Fruit fly (Drosophila melanogaster) whole organism, embryonic: ENCODE data around the gene CG9471.

Source experiments
- Abd-B ChIP-seq: fragments of 200-800 bp; sonication (Bioruptor generic); optimal IDR thresholded peaks from 2 replicates; lab custom pipeline; 2018; ENCODE audit warnings: missing biosample characterization, mild to moderate bottlenecking, missing genetic modification characterization, moderate library complexity
- CG10267 ChIP-seq: fragments of 200-800 bp; sonication (Bioruptor generic); optimal IDR thresholded peaks from 2 replicates; lab custom pipeline; 2018; ENCODE audit warnings: missing biosample characterization, mild to moderate bottlenecking, missing genetic modification characterization, moderate library complexity
- CG10321 ChIP-seq: fragments of 200-800 bp; sonication (Bioruptor generic); IDR thresholded peaks from 2 replicates; pipeline ENCODE4 v1.3.6; 2022; ENCODE audit warnings: missing biosample characterization, missing genetic modification characterization
- CG12769 ChIP-seq: fragments of 200-800 bp; sonication (Bioruptor generic); optimal IDR thresholded peaks from 2 replicates; lab custom pipeline; 2019; ENCODE audit warnings: missing biosample characterization, mild to moderate bottlenecking, missing genetic modification characterization, moderate library complexity
- CG30403 ChIP-seq: fragments of 200-800 bp; sonication (Bioruptor generic); optimal IDR thresholded peaks from 3 replicates; lab custom pipeline; 2016; ENCODE audit warnings: missing biosample characterization, missing genetic modification characterization
- CG33557 ChIP-seq: fragments of 200-800 bp; sonication (Bioruptor generic); optimal IDR thresholded peaks from 2 replicates; lab custom pipeline; 2019; ENCODE audit warnings: missing biosample characterization, mild to moderate bottlenecking, missing genetic modification characterization, moderate library complexity
- CG3847 ChIP-seq: fragments of 200-800 bp; sonication (Bioruptor generic); IDR thresholded peaks from 2 replicates; pipeline ENCODE4 v1.3.6; 2022; ENCODE audit warnings: missing biosample characterization, missing genetic modification characterization
- CG4328 ChIP-seq: fragments of 200-800 bp; sonication (Bioruptor generic); optimal IDR thresholded peaks from 3 replicates; lab custom pipeline; 2017; ENCODE audit warnings: missing biosample characterization, missing genetic modification reagents, missing genetic modification characterization
- CG43689 ChIP-seq: fragments of 200-800 bp; sonication (Bioruptor generic); IDR thresholded peaks from 2 replicates; pipeline ENCODE4 v1.3.6; 2022; ENCODE audit warnings: missing biosample characterization, missing genetic modification characterization
- CG5953 ChIP-seq: fragments of 200-800 bp; sonication (Bioruptor generic); IDR thresholded peaks from 2 replicates; pipeline ENCODE4 v1.3.6; 2022; ENCODE audit warnings: missing biosample characterization, missing genetic modification characterization
- CG8388 ChIP-seq: fragments of 200-800 bp; sonication (Bioruptor generic); optimal IDR thresholded peaks from 2 replicates; lab custom pipeline; 2019; ENCODE audit warnings: missing biosample characterization, mild to moderate bottlenecking, missing genetic modification characterization, moderate library complexity
- E2f2 ChIP-seq: fragments of 200-800 bp; sonication (Bioruptor generic); IDR thresholded peaks from 2 replicates; pipeline ENCODE4 v1.3.6; 2022; ENCODE audit warnings: missing biosample characterization, missing genetic modification characterization
- Elba2 ChIP-seq: fragments of 200-800 bp; sonication (Bioruptor generic); optimal IDR thresholded peaks from 3 replicates; lab custom pipeline; 2016; ENCODE audit warnings: missing biosample characterization, missing genetic modification characterization
- HLH54F ChIP-seq: fragments of 200-800 bp; sonication (Bioruptor generic); optimal IDR thresholded peaks from 3 replicates; lab custom pipeline; 2016; ENCODE audit warnings: missing biosample characterization, missing genetic modification characterization
- HmgZ ChIP-seq: fragments of 200-800 bp; sonication (Bioruptor generic); optimal IDR thresholded peaks from 2 replicates; lab custom pipeline; 2018; ENCODE audit warnings: missing biosample characterization, mild to moderate bottlenecking, missing genetic modification characterization
- Lhr ChIP-seq: fragments of 200-800 bp; sonication (Bioruptor generic); optimal IDR thresholded peaks from 3 replicates; lab custom pipeline; 2017; ENCODE audit warnings: mild to moderate bottlenecking, missing biosample characterization, missing genetic modification reagents, missing genetic modification characterization
- MTF-1 ChIP-seq: fragments of 200-800 bp; sonication (Bioruptor generic); optimal IDR thresholded peaks from 2 replicates; lab custom pipeline; 2018; ENCODE audit warnings: missing biosample characterization, mild to moderate bottlenecking, missing genetic modification characterization, borderline replicate concordance
- Myb ChIP-seq: fragments of 200-800 bp; sonication (Bioruptor generic); optimal IDR thresholded peaks from 2 replicates; lab custom pipeline; 2016; ENCODE audit warnings: missing biosample characterization, missing genetic modification characterization
- Nf-YC ChIP-seq: fragments of 200-800 bp; optimal IDR thresholded peaks from 3 replicates; lab custom pipeline; 2019; ENCODE audit warnings: missing biosample characterization, mild to moderate bottlenecking, missing genetic modification characterization, moderate library complexity
- Rx ChIP-seq: fragments of 200-800 bp; sonication (Bioruptor generic); IDR thresholded peaks from 2 replicates; pipeline ENCODE4 v1.3.6; 2022; ENCODE audit warnings: missing biosample characterization, missing genetic modification characterization
- Ssrp ChIP-seq: fragments of 200-800 bp; sonication (Bioruptor generic); optimal IDR thresholded peaks from 2 replicates; lab custom pipeline; 2018; ENCODE audit warnings: missing biosample characterization, mild to moderate bottlenecking, missing genetic modification characterization, moderate library complexity
- Trl ChIP-seq, 3 experiments: fragments of >200 bp in 2 of 3; fragments of 200-800 bp in 1 of 3; sonication (Bioruptor generic) in 1 of 3; optimal IDR thresholded peaks; 2 replicates in 1 of 3; 3 replicates in 2 of 3; lab custom pipeline; 2016 to 2017; ENCODE audit warnings: missing biosample characterization in 1 of 3, missing genetic modification characterization in 1 of 3
- Xrp1 ChIP-seq: fragments of 200-800 bp; sonication (Bioruptor generic); IDR thresholded peaks from 2 replicates; pipeline ENCODE4 v1.3.6; 2022; ENCODE audit warnings: missing biosample characterization, missing genetic modification characterization
- aop ChIP-seq: fragments of 200-800 bp; sonication (Bioruptor generic); IDR thresholded peaks from 2 replicates; pipeline ENCODE4 v1.3.6; 2022; ENCODE audit warnings: missing biosample characterization, missing genetic modification characterization
- ase ChIP-seq: fragments of 200-800 bp; sonication (Bioruptor generic); IDR thresholded peaks from 3 replicates; pipeline ENCODE4 v1.3.6; 2022; ENCODE audit warnings: missing biosample characterization, missing genetic modification characterization
- ato ChIP-seq: fragments of 200-800 bp; sonication (Bioruptor generic); IDR thresholded peaks from 2 replicates; pipeline ENCODE4 v1.3.6; 2022; ENCODE audit warnings: missing biosample characterization, missing genetic modification characterization; ENCODE audit not compliant: partially characterized antibody
- bab2 ChIP-seq: fragments of 200-800 bp; sonication (Bioruptor generic); optimal IDR thresholded peaks from 2 replicates; lab custom pipeline; 2016; ENCODE audit warnings: missing biosample characterization, missing genetic modification characterization
- bsh ChIP-seq, 2 experiments: fragments of 200-800 bp; sonication (Bioruptor generic); optimal IDR thresholded peaks; 2 replicates each; lab custom pipeline; 2017 to 2018; ENCODE audit warnings: mild to moderate bottlenecking in 2 of 2, missing biosample characterization in 2 of 2, missing genetic modification characterization in 2 of 2, moderate library complexity in 1 of 2
- btn ChIP-seq: fragments of 200-800 bp; sonication (Bioruptor generic); optimal IDR thresholded peaks from 2 replicates; lab custom pipeline; 2016; ENCODE audit warnings: missing biosample characterization, missing genetic modification characterization
- cas ChIP-seq: fragments of 200-800 bp; sonication (Bioruptor generic); IDR thresholded peaks from 2 replicates; pipeline ENCODE4 v1.3.6; 2022; ENCODE audit warnings: missing biosample characterization, missing genetic modification characterization
- cato ChIP-seq: fragments of 200-800 bp; sonication (Bioruptor generic); optimal IDR thresholded peaks from 2 replicates; lab custom pipeline; 2016; ENCODE audit warnings: missing biosample characterization, missing genetic modification characterization, borderline replicate concordance
- chn ChIP-seq: fragments of 200-800 bp; sonication (Bioruptor generic); optimal IDR thresholded peaks from 2 replicates; lab custom pipeline; 2016; ENCODE audit warnings: missing biosample characterization, missing genetic modification characterization
- dm ChIP-seq: fragments of 200-800 bp; sonication (Bioruptor generic); optimal IDR thresholded peaks from 3 replicates; lab custom pipeline; 2016; ENCODE audit warnings: missing biosample characterization, missing genetic modification characterization
- dysf ChIP-seq: fragments of 200-800 bp; sonication (Bioruptor generic); IDR thresholded peaks from 3 replicates; pipeline ENCODE4 v1.3.6; 2022; ENCODE audit warnings: missing biosample characterization, missing genetic modification characterization
- h ChIP-seq: fragments of >200 bp; optimal IDR thresholded peaks from 2 replicates; lab custom pipeline; 2017
- ham ChIP-seq: fragments of 200-800 bp; sonication (Bioruptor generic); IDR thresholded peaks from 2 replicates; pipeline ENCODE4 v1.3.6; 2022; ENCODE audit warnings: missing biosample characterization, missing genetic modification characterization
- hkb ChIP-seq, 2 experiments: fragments of 200-800 bp in 1 of 2; fragments of >200 bp in 1 of 2; sonication (Bioruptor generic) in 1 of 2; IDR thresholded peaks in 1 of 2; optimal IDR thresholded peaks in 1 of 2; 2 replicates each; pipeline versions ENCODE4 v1.3.6 to Lab custom; 2017 to 2022; ENCODE audit warnings: missing biosample characterization in 1 of 2, missing genetic modification characterization in 1 of 2
- insv ChIP-seq, 2 experiments: fragments of 200-800 bp; sonication (Bioruptor generic); optimal IDR thresholded peaks; 3 replicates each; lab custom pipeline; 2016 to 2018; ENCODE audit warnings: missing biosample characterization in 2 of 2, missing genetic modification characterization in 2 of 2
- ken ChIP-seq: fragments of 200-800 bp; sonication (Bioruptor generic); IDR thresholded peaks from 3 replicates; pipeline ENCODE4 v1.3.6; 2022; ENCODE audit warnings: missing biosample characterization, missing genetic modification characterization
- klu ChIP-seq: fragments of 200-800 bp; sonication (Bioruptor generic); IDR thresholded peaks from 2 replicates; pipeline ENCODE4 v1.3.6; 2022; ENCODE audit warnings: missing biosample characterization, missing genetic modification characterization
- odd ChIP-seq: fragments of 200-800 bp; sonication (Bioruptor generic); optimal IDR thresholded peaks from 2 replicates; lab custom pipeline; 2017; ENCODE audit warnings: missing biosample characterization, mild to moderate bottlenecking, missing genetic modification characterization
- onecut ChIP-seq: fragments of 200-800 bp; sonication (Bioruptor generic); IDR thresholded peaks from 2 replicates; pipeline ENCODE4 v1.3.6; 2022; ENCODE audit warnings: missing biosample characterization, missing genetic modification characterization
- pfk ChIP-seq: fragments of 200-800 bp; sonication (Bioruptor generic); optimal IDR thresholded peaks from 2 replicates; lab custom pipeline; 2018; ENCODE audit warnings: missing biosample characterization, mild to moderate bottlenecking, missing genetic modification characterization, moderate library complexity
- prd ChIP-seq, 3 experiments: fragments of >200 bp in 2 of 3; fragments of 200-800 bp in 1 of 3; sonication (Bioruptor generic) in 1 of 3; optimal IDR thresholded peaks in 2 of 3; IDR thresholded peaks in 1 of 3; 2 replicates in 2 of 3; 3 replicates in 1 of 3; pipeline versions ENCODE4 v1.3.6 to Lab custom; 2017 to 2022; ENCODE audit warnings: missing biosample characterization in 1 of 3, missing genetic modification characterization in 1 of 3
- repo ChIP-seq: fragments of 200-800 bp; sonication (Bioruptor generic); optimal IDR thresholded peaks from 2 replicates; lab custom pipeline; 2016; ENCODE audit warnings: missing biosample characterization, missing genetic modification characterization
- tio ChIP-seq: fragments of 200-800 bp; sonication (Bioruptor generic); optimal IDR thresholded peaks from 2 replicates; lab custom pipeline; 2017; ENCODE audit warnings: missing biosample characterization, missing genetic modification characterization, inconsistent platforms
- twi ChIP-seq: fragments of 200-800 bp; optimal IDR thresholded peaks from 2 replicates; lab custom pipeline; 2019; ENCODE audit warnings: missing biosample characterization, mild to moderate bottlenecking, missing genetic modification characterization, moderate library complexity
- yki ChIP-seq: fragments of >200 bp; optimal IDR thresholded peaks from 3 replicates; lab custom pipeline; 2018
- z ChIP-seq: fragments of 200-800 bp; sonication (Bioruptor generic); IDR thresholded peaks from 3 replicates; pipeline ENCODE4 v1.3.6; 2022; ENCODE audit warnings: missing biosample characterization, missing genetic modification characterization

The CG9471 gene

DNA sequence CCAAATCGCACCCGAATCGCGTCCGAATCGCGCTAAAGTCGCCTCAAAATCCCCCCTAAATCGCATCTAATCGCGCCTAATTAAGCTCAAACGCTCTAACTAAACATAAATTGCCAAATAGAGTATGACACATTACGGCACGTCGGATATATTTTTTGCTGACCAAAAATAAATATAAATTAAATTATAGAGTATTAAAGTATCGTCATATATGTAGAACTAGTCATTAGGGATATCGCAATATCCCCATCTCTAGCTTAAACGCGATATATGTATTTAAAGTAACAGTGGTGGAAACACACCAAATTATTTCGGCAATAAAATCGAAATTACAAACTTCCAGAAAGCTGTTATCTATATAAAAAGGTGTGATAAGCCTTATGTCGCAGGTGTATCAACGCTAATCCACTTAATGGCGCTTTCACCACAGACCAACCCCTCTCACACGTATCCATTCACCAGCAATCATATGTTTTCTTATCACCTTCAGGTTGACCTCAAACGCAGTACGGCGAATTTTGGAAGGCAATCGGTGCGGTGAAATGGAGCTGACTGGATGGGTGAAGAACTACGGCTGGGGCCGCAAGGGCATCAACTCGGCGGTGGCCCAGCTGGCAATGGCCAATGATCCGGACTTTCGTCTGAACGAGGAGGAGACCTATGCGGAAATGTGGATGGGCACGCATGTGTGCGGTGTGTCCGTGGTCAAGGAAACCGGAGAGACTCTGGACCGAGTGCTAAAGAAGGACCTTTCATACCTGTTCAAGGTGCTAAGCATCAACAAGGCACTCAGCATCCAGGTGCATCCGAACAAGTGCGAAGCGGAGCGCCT is 11.8 kb downstream of the CG9471 start, which contains the start of gene Mpi (continued):
- no peak for TF ChIP-seq Abd-B (GFP tag; lab: Kevin White, UChicago)
- TF ChIP-seq CG12769 (tag; lab: Kevin White, UChicago) = no peak
- TF ChIP-seq Elba2 (GFP tag; lab: Kevin White, UChicago) = no peak
- TF ChIP-seq btn (GFP tag; lab: Kevin White, UChicago) = no peak
- no peak for TF ChIP-seq klu (GFP tag; lab: Robert Waterston, UW)
- peak; percentile 37 for TF ChIP-seq HmgZ (tag; lab: Kevin White, UChicago)
- TF ChIP-seq tio = no peak
- no peak for TF ChIP-seq HLH54F (GFP tag; lab: Kevin White, UChicago)
- no peak for TF ChIP-seq CG8388
- no peak for TF ChIP-seq Nf-YC (tag; lab: Kevin White, UChicago)
- TF ChIP-seq Lhr (GFP tag; lab: Kevin White, UChicago) = no peak
- no peak for TF ChIP-seq insv (GFP tag; optimal IDR thresholded peaks at IDR 0.05; lab: Kevin White, UChicago)
- no peak for TF ChIP-seq Myb (GFP tag; lab: Kevin White, UChicago)
- TF ChIP-seq chn (GFP tag; lab: Kevin White, UChicago) = no peak
- no peak for TF ChIP-seq pfk (GFP tag; lab: Kevin White, UChicago)
- no peak for TF ChIP-seq h
- TF ChIP-seq CG3847 (GFP tag; lab: Robert Waterston, UW) = no peak
- TF ChIP-seq yki = no peak
- no peak for TF ChIP-seq ken (GFP tag; lab: Robert Waterston, UW)
- no peak for TF ChIP-seq Ssrp (tag; lab: Kevin White, UChicago)
- no peak for TF ChIP-seq MTF-1 (GFP tag; lab: Kevin White, UChicago)
- no peak for TF ChIP-seq cas
- peak; percentile 49; the same call in 1 of the 2 replicates for TF ChIP-seq Xrp1 (GFP tag; lab: Robert Waterston, UW)
- TF ChIP-seq Rx (GFP tag; lab: Robert Waterston, UW) = no peak
- TF ChIP-seq Trl (optimal IDR thresholded peaks at IDR 0.05; lab: Kevin White, UChicago) = no peak
- TF ChIP-seq Trl (GFP tag; optimal IDR thresholded peaks at IDR 0.05; lab: Kevin White, UChicago) = no peak
- peak; percentile 46; the same call in 1 of the 2 replicates for TF ChIP-seq E2f2
- no peak for TF ChIP-seq CG10321
- peak in 1 of 2 experiments; percentile 42 for TF ChIP-seq bsh (GFP tag; optimal IDR thresholded peaks at IDR 0.05; lab: Kevin White, UChicago)
- TF ChIP-seq hkb (optimal IDR thresholded peaks at IDR 0.05; lab: Kevin White, UChicago) = no peak
- TF ChIP-seq hkb (GFP tag; IDR thresholded peaks at IDR 0.05; lab: Robert Waterston, UW) = 0 out of 2 replicates have a peak, but pooled peaks have one; percentile 25
- no peak for TF ChIP-seq ham (GFP tag; lab: Robert Waterston, UW)
- no peak for TF ChIP-seq ase (GFP tag; lab: Robert Waterston, UW)
- TF ChIP-seq CG43689 (GFP tag; lab: Robert Waterston, UW) = no peak
- TF ChIP-seq prd (optimal IDR thresholded peaks at IDR 0.05; lab: Kevin White, UChicago) = no peak
- 0 out of 3 replicates have a peak, but pooled peaks have one; percentile 15 for TF ChIP-seq prd (GFP tag; IDR thresholded peaks at IDR 0.05; lab: Robert Waterston, UW)
- TF ChIP-seq CG5953 (GFP tag; lab: Robert Waterston, UW) = no peak
- TF ChIP-seq CG30403 = peak; percentile 18
- no peak for TF ChIP-seq twi (tag; lab: Kevin White, UChicago)
- no peak for TF ChIP-seq aop (GFP tag; lab: Robert Waterston, UW)
- TF ChIP-seq cato (GFP tag; lab: Kevin White, UChicago) = no peak
- no peak for TF ChIP-seq z (GFP tag; lab: Robert Waterston, UW)
- peak; percentile 17; the same call in 1 of the 3 replicates for TF ChIP-seq dysf (GFP tag; lab: Robert Waterston, UW)
- no peak for TF ChIP-seq bab2 (GFP tag; lab: Kevin White, UChicago)
- peak; percentile 48 for TF ChIP-seq CG10267
- no peak for TF ChIP-seq CG33557 (GFP tag; lab: Kevin White, UChicago)
- no peak for TF ChIP-seq odd
- TF ChIP-seq ato (GFP tag; lab: Robert Waterston, UW) = 0 out of 2 replicates have a peak, but pooled peaks have one; percentile 45
- no peak for TF ChIP-seq repo
- no peak for TF ChIP-seq onecut (GFP tag; lab: Robert Waterston, UW)
- TF ChIP-seq CG4328 (GFP tag; lab: Kevin White, UChicago) = no peak
- TF ChIP-seq dm = no peak
